Worm (Caenorhabditis elegans) whole organism, mixed stage, embryonic: ENCODE measurements around the gene smg-8.

ENCODE experiments used
- M03D4.4 ChIP-seq: sonication (generic microtip); optimal IDR thresholded peaks from 2 replicates; lab custom pipeline; 2017; ENCODE audit warnings: mild to moderate bottlenecking, missing genetic modification characterization, missing compliant biosample characterization
- drap-1 ChIP-seq: fragments of 200-800 bp; sonication (Bioruptor generic); optimal IDR thresholded peaks from 3 replicates; lab custom pipeline; 2018; ENCODE audit warnings: mild to moderate bottlenecking, missing genetic modification characterization, missing compliant biosample characterization
- mab-5 ChIP-seq: fragments of 150-350 bp; optimal IDR thresholded peaks from 2 replicates; lab custom pipeline; 2014; ENCODE audit warnings: missing biosample characterization, missing genetic modification characterization
- nhr-12 ChIP-seq: fragments of 150-350 bp; optimal IDR thresholded peaks from 2 replicates; lab custom pipeline; 2014; ENCODE audit warnings: missing biosample characterization, missing genetic modification characterization
- nhr-237 ChIP-seq: fragments of 150-350 bp; optimal IDR thresholded peaks from 2 replicates; lab custom pipeline; 2014; ENCODE audit warnings: missing biosample characterization, missing genetic modification characterization
- nhr-28 ChIP-seq: fragments of 150-350 bp; optimal IDR thresholded peaks from 2 replicates; lab custom pipeline; 2014; ENCODE audit warnings: missing biosample characterization, missing genetic modification characterization
- unc-39 ChIP-seq: fragments of 150-350 bp; optimal IDR thresholded peaks from 2 replicates; lab custom pipeline; 2014; ENCODE audit warnings: missing biosample characterization, missing genetic modification characterization
- unc-62 ChIP-seq: fragments of 150-350 bp; optimal IDR thresholded peaks from 2 replicates; lab custom pipeline; 2014; ENCODE audit warnings: missing biosample characterization, missing genetic modification reagents, missing genetic modification characterization
- ztf-11 ChIP-seq: fragments of 150-350 bp; optimal IDR thresholded peaks from 2 replicates; lab custom pipeline; 2014; ENCODE audit warnings: missing biosample characterization, missing genetic modification characterization

DNA sequence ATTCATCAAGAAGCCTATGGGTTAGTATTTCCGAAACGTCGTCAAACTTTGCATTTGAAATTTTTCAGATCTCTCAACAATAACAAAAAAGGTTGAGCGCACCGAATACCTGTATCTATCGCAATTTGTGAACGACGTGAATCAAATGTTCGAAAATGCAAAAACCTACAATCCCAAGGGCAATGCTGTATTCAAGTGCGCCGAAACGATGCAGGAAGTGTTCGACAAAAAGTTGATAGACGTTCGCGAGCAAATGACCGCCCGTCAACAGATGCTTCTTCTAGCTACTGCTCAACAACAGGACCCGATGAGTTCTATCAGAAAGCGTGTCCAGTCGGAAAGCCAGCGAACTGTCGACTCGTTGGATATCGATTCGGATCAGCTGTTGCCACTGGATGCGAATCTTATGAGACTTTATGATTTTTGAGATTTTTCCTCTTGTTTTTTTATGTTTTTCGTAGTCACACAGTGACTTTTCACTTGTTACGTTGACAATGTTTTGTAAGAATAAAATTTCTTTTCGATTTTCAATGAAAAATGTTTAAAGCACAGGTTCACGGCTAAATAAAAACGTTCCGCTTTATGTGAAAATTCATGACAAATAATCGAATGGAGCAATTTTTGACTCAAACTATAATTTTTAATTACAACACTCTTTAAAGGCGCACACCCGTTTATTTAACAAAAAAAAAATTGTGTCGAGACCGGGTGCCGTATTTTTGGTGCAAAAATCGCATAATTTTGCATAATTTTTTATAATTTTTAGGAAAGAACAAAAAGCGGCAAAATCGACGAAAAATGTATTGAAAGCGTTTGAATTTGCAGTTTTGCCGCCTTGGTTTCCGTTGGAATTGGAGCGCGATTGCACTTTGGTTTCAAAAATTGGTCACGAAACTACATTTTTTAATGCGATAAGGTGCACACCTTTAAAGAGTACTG lies 33.6 kb upstream of the smg-8 start:
- TF ChIP-seq mab-5 (tag; lab: Kevin White, UChicago) (no peak), M03D4.4 (tag; lab: Kevin White, UChicago) (no peak), drap-1 (no peak), nhr-28 (tag; lab: Kevin White, UChicago) (no peak), ztf-11 (tag; lab: Kevin White, UChicago) (no peak), unc-62 (no peak), unc-39 (no peak), nhr-12 (tag; lab: Kevin White, UChicago) (no peak), nhr-237 (tag; lab: Kevin White, UChicago) (no peak)
